Worm (Caenorhabditis elegans) whole organism, L4/young adult: ENCODE results near the gene F45D3.3.

Source experiments
- W03F9.2 ChIP-seq: fragments of 150-350 bp; optimal IDR thresholded peaks from 2 replicates; lab custom pipeline; 2014; ENCODE audit warnings: missing biosample characterization, missing genetic modification characterization
- dao-5 ChIP-seq: sonication (generic microtip); optimal IDR thresholded peaks from 2 replicates; lab custom pipeline; 2016; ENCODE audit warnings: missing genotype, missing genetic modification characterization, moderate library complexity, missing compliant biosample characterization
- him-1 ChIP-seq: sonication (generic microtip); optimal IDR thresholded peaks from 2 replicates; lab custom pipeline; 2016; ENCODE audit warnings: missing genotype, missing genetic modification reagents, missing genetic modification characterization, missing compliant biosample characterization

ce11 chrV:12541207-12541606 lies 9.0 kb downstream of the F45D3.3 start:
- no peak for TF ChIP-seq dao-5 (tag; lab: Kevin White, UChicago)
- TF ChIP-seq him-1 (tag; lab: Kevin White, UChicago), result no peak
- no peak for TF ChIP-seq W03F9.2 (tag; lab: Kevin White, UChicago)
